Fruit fly (Drosophila melanogaster) Kc167 (cell line): Measurements from ENCODE around the gene CG34428.

Experiments used
- Myc ChIP-seq: fragments of >200 bp; optimal IDR thresholded peaks from 2 replicates; lab custom pipeline; 2017; ENCODE audit warnings: missing external identifiers
- Sin3A ChIP-seq: fragments of >200 bp; optimal IDR thresholded peaks from 2 replicates; lab custom pipeline; 2018; ENCODE audit warnings: missing external identifiers
- insv ChIP-seq: fragments of >200 bp; optimal IDR thresholded peaks from 3 replicates; lab custom pipeline; 2018; ENCODE audit warnings: missing external identifiers
- psq ChIP-seq: fragments of >200 bp; optimal IDR thresholded peaks from 2 replicates; lab custom pipeline; 2017; ENCODE audit warnings: missing external identifiers
- ttk ChIP-seq: sonication (Bioruptor generic); optimal IDR thresholded peaks from 2 replicates; lab custom pipeline; 2017; ENCODE audit warnings: missing external identifiers

- TF ChIP-seq psq (no peak), Sin3A (no peak), insv (no peak), ttk (lab: Kevin White, UChicago) (no peak), Myc (lab: Kevin White, UChicago) (no peak)
These were observed 15.8 kb downstream of the CG34428 start for dm6 chr3L:13077326-13077725.
